Fruit fly (Drosophila melanogaster) whole organism, wandering third instar larva: ENCODE data around the gene Elp1.

Experiments
- Abd-B ChIP-seq: fragments of >200 bp; optimal IDR thresholded peaks from 2 replicates; lab custom pipeline; 2017; ENCODE audit warnings: missing biosample characterization, missing genetic modification characterization
- CrebA ChIP-seq: fragments of 200-800 bp; sonication (Bioruptor generic); optimal IDR thresholded peaks from 2 replicates; lab custom pipeline; 2016; ENCODE audit warnings: missing biosample characterization, mild to moderate bottlenecking, missing genetic modification characterization, borderline replicate concordance
- Dif ChIP-seq: fragments of 200-275, 200-300 bp; sonication (Bioruptor generic); optimal IDR thresholded peaks from 2 replicates; lab custom pipeline; 2018; ENCODE audit warnings: missing biosample characterization, missing genetic modification characterization; ENCODE audit not compliant: partially characterized antibody
- HLH106 ChIP-seq: fragments of 200-800 bp; optimal IDR thresholded peaks from 3 replicates; lab custom pipeline; 2019; ENCODE audit warnings: missing biosample characterization, mild to moderate bottlenecking, missing genetic modification characterization, moderate library complexity
- Hr78 ChIP-seq: fragments of >200 bp; optimal IDR thresholded peaks from 2 replicates; lab custom pipeline; 2017; ENCODE audit warnings: missing biosample characterization, missing genetic modification characterization
- Mio ChIP-seq: sonication (Bioruptor generic); optimal IDR thresholded peaks from 2 replicates; lab custom pipeline; 2016; ENCODE audit warnings: missing biosample characterization, missing genetic modification characterization
- br ChIP-seq: fragments of 200-800 bp; sonication (Bioruptor generic); optimal IDR thresholded peaks from 2 replicates; lab custom pipeline; 2016; ENCODE audit warnings: missing biosample characterization, missing genetic modification characterization
- dsf ChIP-seq: sonication (Bioruptor generic); optimal IDR thresholded peaks from 2 replicates; lab custom pipeline; 2016; ENCODE audit warnings: missing biosample characterization, missing genetic modification characterization, borderline replicate concordance
- lola ChIP-seq: fragments of >200 bp; optimal IDR thresholded peaks from 2 replicates; lab custom pipeline; 2017; ENCODE audit warnings: missing biosample characterization, missing genetic modification characterization
- psq ChIP-seq: fragments of 200-800 bp; sonication (Bioruptor generic); optimal IDR thresholded peaks from 3 replicates; lab custom pipeline; 2017; ENCODE audit warnings: missing biosample characterization, mild to moderate bottlenecking, missing genetic modification characterization, moderate library complexity
- tai ChIP-seq: sonication (Bioruptor generic); optimal IDR thresholded peaks from 2 replicates; lab custom pipeline; 2016; ENCODE audit warnings: missing biosample characterization, missing genetic modification characterization
- usp ChIP-seq: fragments of >200 bp; optimal IDR thresholded peaks from 2 replicates; lab custom pipeline; 2017; ENCODE audit warnings: missing biosample characterization, missing genetic modification characterization

DNA sequence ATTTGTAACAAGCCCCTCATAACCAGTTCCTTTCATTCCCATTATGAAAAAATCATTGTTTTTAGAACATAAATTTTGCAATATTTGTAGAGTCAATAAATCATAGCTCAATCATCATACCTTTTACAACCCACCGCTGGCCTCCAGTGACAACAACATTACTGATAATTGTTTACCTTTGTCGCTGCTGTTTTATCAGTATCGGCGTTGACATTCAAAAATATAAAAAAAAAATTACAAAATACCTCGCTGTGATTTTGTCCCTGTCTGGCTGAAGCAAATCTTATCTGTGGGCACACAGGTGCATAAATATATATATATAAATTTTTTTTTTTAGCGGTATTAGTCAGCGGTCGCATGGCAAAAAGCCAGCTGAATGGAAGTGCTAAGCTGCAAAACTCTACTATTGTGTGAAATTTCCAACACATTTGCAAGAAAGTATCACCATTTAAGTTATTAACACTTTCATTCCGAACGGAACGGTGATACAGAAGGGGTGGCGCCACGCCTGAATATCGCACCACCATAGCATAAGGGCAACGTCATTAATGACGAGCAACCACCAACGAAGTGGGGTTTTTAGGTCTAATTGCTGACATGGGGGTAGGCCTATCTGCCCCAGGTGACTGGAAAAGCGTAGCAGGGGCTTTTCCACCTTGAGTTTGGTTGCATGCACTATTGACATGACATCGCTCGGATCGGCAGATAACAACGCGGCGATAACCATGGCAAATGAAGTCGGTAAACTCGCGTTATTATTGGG lies 15.3 kb downstream of the Elp1 start:
- TF ChIP-seq Mio (GFP tag; lab: Kevin White, UChicago) (no peak), tai (no peak), Hr78 (GFP tag; lab: Kevin White, UChicago) (no peak), HLH106 (no peak), lola (GFP tag; lab: Kevin White, UChicago) (no peak), usp (no peak), Dif (no peak), br (GFP tag; lab: Kevin White, UChicago) (no peak), Abd-B (GFP tag; lab: Kevin White, UChicago) (no peak), CrebA (GFP tag; lab: Kevin White, UChicago) (no peak), dsf (GFP tag; lab: Kevin White, UChicago) (no peak), psq (GFP tag; lab: Kevin White, UChicago) (no peak)
